Fruit fly (Drosophila melanogaster): Measurements from ENCODE around the gene kirre.

- no peak for TF ChIP-seq CTCF (optimal IDR thresholded peaks at IDR 0.05)
- no peak for TF ChIP-seq CG8478 (optimal IDR thresholded peaks at IDR 0.05)
These were observed 350.7 kb downstream of the kirre start for dm6 chrX:3090930-3091329.
